Worm (Caenorhabditis elegans) whole organism, young adult: ENCODE data around the gene Y41C4A.7.

Experiments
- B0336.3 ChIP-seq: fragments of 200-800 bp; sonication (Bioruptor generic); IDR thresholded peaks from 2 replicates; pipeline ENCODE4 v1.3.6; 2022; ENCODE audit warnings: missing genetic modification characterization, missing compliant biosample characterization
- C17E4.6 ChIP-seq: fragments of 200-800 bp; sonication (Bioruptor generic); IDR thresholded peaks from 2 replicates; pipeline ENCODE4 v1.3.6; 2022; ENCODE audit warnings: missing genetic modification reagents, missing genetic modification characterization, missing compliant biosample characterization
- D2030.7 ChIP-seq: fragments of 200-800 bp; sonication (Bioruptor generic); IDR thresholded peaks from 2 replicates; pipeline ENCODE4 v1.3.6; 2022; ENCODE audit warnings: missing genetic modification reagents, missing genetic modification characterization, missing compliant biosample characterization
- F22D6.2 ChIP-seq: sonication (generic microtip); optimal IDR thresholded peaks from 2 replicates; lab custom pipeline; 2016; ENCODE audit warnings: mild to moderate bottlenecking, missing genetic modification characterization, missing compliant biosample characterization
- K11D2.4 ChIP-seq: fragments of 200-800 bp; sonication (Bioruptor generic); IDR thresholded peaks from 2 replicates; pipeline ENCODE4 v1.3.6; 2022; ENCODE audit warnings: missing genetic modification reagents, missing genetic modification characterization, missing compliant biosample characterization
- T26A5.8 ChIP-seq: sonication (generic microtip); optimal IDR thresholded peaks from 2 replicates; lab custom pipeline; 2016; ENCODE audit warnings: missing genetic modification characterization, missing compliant biosample characterization
- Y56A3A.18 ChIP-seq: fragments of 200-800 bp; sonication (Bioruptor generic); IDR thresholded peaks from 2 replicates; pipeline ENCODE4 v1.3.6; 2022; ENCODE audit warnings: missing genetic modification reagents, missing genetic modification characterization, missing compliant biosample characterization
- akir-1 ChIP-seq: fragments of 200-800 bp; sonication (Bioruptor generic); optimal IDR thresholded peaks from 2 replicates; lab custom pipeline; 2018; ENCODE audit warnings: mild to moderate bottlenecking, missing genetic modification characterization, moderate library complexity, missing compliant biosample characterization
- athp-1 ChIP-seq: sonication (generic microtip); optimal IDR thresholded peaks from 2 replicates; lab custom pipeline; 2017; ENCODE audit warnings: mild to moderate bottlenecking, missing genetic modification characterization, missing compliant biosample characterization
- attf-5 ChIP-seq: fragments of 200-800 bp; sonication (Bioruptor generic); optimal IDR thresholded peaks from 2 replicates; lab custom pipeline; 2018; ENCODE audit warnings: mild to moderate bottlenecking, missing genetic modification characterization, missing compliant biosample characterization
- attf-6 ChIP-seq: fragments of 200-800 bp; sonication (Bioruptor generic); IDR thresholded peaks from 2 replicates; pipeline ENCODE4 v1.3.6; 2022; ENCODE audit warnings: missing genetic modification reagents, missing genetic modification characterization, missing compliant biosample characterization
- bed-1 ChIP-seq: fragments of 200-800 bp; sonication (Bioruptor generic); IDR thresholded peaks from 2 replicates; pipeline ENCODE4 v1.3.6; 2022; ENCODE audit warnings: missing genetic modification reagents, missing genetic modification characterization, missing compliant biosample characterization
- bed-2 ChIP-seq: fragments of 200-800 bp; sonication (Bioruptor generic); IDR thresholded peaks from 2 replicates; pipeline ENCODE4 v1.3.6; 2022; ENCODE audit warnings: missing genetic modification reagents, missing genetic modification characterization, missing compliant biosample characterization
- cebp-2 ChIP-seq: fragments of 200-800 bp; sonication (Bioruptor generic); IDR thresholded peaks from 2 replicates; pipeline ENCODE4 v1.3.6; 2022; ENCODE audit warnings: missing genetic modification characterization, missing compliant biosample characterization
- ceh-100 ChIP-seq: fragments of 200-800 bp; sonication (Bioruptor generic); IDR thresholded peaks from 2 replicates; pipeline ENCODE4 v1.3.6; 2022; ENCODE audit warnings: missing genetic modification reagents, missing genetic modification characterization, missing compliant biosample characterization
- ceh-27 ChIP-seq: fragments of 200-800 bp; sonication (Bioruptor generic); optimal IDR thresholded peaks from 2 replicates; lab custom pipeline; 2018; ENCODE audit warnings: mild to moderate bottlenecking, missing genetic modification characterization, moderate library complexity, missing compliant biosample characterization
- ceh-58 ChIP-seq: fragments of 200-800 bp; sonication (Bioruptor generic); IDR thresholded peaks from 2 replicates; pipeline ENCODE4 v1.3.6; 2022; ENCODE audit warnings: missing genetic modification characterization, missing compliant biosample characterization
- ceh-79 ChIP-seq: sonication (generic microtip); optimal IDR thresholded peaks from 2 replicates; lab custom pipeline; 2017; ENCODE audit warnings: mild to moderate bottlenecking, missing genetic modification characterization, missing compliant biosample characterization
- chd-7 ChIP-seq: sonication (generic microtip); optimal IDR thresholded peaks from 2 replicates; lab custom pipeline; 2016; ENCODE audit warnings: mild to moderate bottlenecking, missing genetic modification characterization, moderate library complexity, missing compliant biosample characterization
- dpff-1 ChIP-seq: sonication (generic microtip); optimal IDR thresholded peaks from 2 replicates; lab custom pipeline; 2017; ENCODE audit warnings: mild to moderate bottlenecking, missing genetic modification characterization, missing compliant biosample characterization
- efl-1 ChIP-seq: fragments of 150-350 bp; optimal IDR thresholded peaks from 2 replicates; lab custom pipeline; 2014; ENCODE audit warnings: missing biosample characterization, missing genetic modification reagents, missing genetic modification characterization
- egrh-3 ChIP-seq: fragments of 200-800 bp; sonication (Bioruptor generic); IDR thresholded peaks from 2 replicates; pipeline ENCODE4 v1.3.6; 2022; ENCODE audit warnings: missing genetic modification reagents, missing genetic modification characterization, missing compliant biosample characterization
- ets-4 ChIP-seq: fragments of 200-800 bp; sonication (Bioruptor generic); optimal IDR thresholded peaks from 2 replicates; lab custom pipeline; 2018; ENCODE audit warnings: mild to moderate bottlenecking, missing genetic modification characterization, missing compliant biosample characterization
- gei-17 ChIP-seq: fragments of 200-800 bp; sonication (Bioruptor generic); optimal IDR thresholded peaks from 2 replicates; lab custom pipeline; 2018; ENCODE audit warnings: mild to moderate bottlenecking, missing genetic modification characterization, missing compliant biosample characterization
- hlh-12 ChIP-seq: sonication (generic microtip); optimal IDR thresholded peaks from 2 replicates; lab custom pipeline; 2016; ENCODE audit warnings: missing genetic modification characterization, missing compliant biosample characterization
- hlh-26 ChIP-seq: fragments of 200-800 bp; sonication (Bioruptor generic); conservative IDR thresholded peaks from 2 replicates; pipeline ENCODE4 v1.3.6; 2022; ENCODE audit warnings: missing genetic modification reagents, missing genetic modification characterization, missing compliant biosample characterization
- hmg-1.2 ChIP-seq: fragments of 200-800 bp; sonication (Bioruptor generic); IDR thresholded peaks from 2 replicates; pipeline ENCODE4 v1.3.6; 2022; ENCODE audit warnings: missing genetic modification reagents, missing genetic modification characterization, missing compliant biosample characterization
- hsf-1 ChIP-seq: fragments of 200-800 bp; sonication (Bioruptor generic); IDR thresholded peaks from 2 replicates; pipeline ENCODE4 v1.3.6; 2022; ENCODE audit warnings: missing genetic modification reagents, missing genetic modification characterization, missing compliant biosample characterization
- lsy-27 ChIP-seq: sonication (generic microtip); optimal IDR thresholded peaks from 2 replicates; lab custom pipeline; 2017; ENCODE audit warnings: missing genetic modification characterization, mild to moderate bottlenecking, missing compliant biosample characterization, antibody characterized with exemption, missing genotype, borderline replicate concordance; ENCODE audit not compliant: insufficient read depth
- madf-6 ChIP-seq: fragments of 200-800 bp; sonication (Bioruptor generic); IDR thresholded peaks from 2 replicates; pipeline ENCODE4 v1.3.6; 2022; ENCODE audit warnings: missing genetic modification reagents, missing genetic modification characterization, missing compliant biosample characterization
- nfya-2 ChIP-seq: fragments of 200-800 bp; sonication (Bioruptor generic); IDR thresholded peaks from 2 replicates; pipeline ENCODE4 v1.3.6; 2022; ENCODE audit warnings: missing genetic modification reagents, missing genetic modification characterization, missing compliant biosample characterization
- repo-1 ChIP-seq: sonication (generic microtip); optimal IDR thresholded peaks from 2 replicates; lab custom pipeline; 2017; ENCODE audit warnings: mild to moderate bottlenecking, missing genetic modification characterization, missing compliant biosample characterization
- snpc-1.1 ChIP-seq: sonication (generic microtip); optimal IDR thresholded peaks from 2 replicates; lab custom pipeline; 2017; ENCODE audit warnings: missing genetic modification characterization, mild to moderate bottlenecking, missing compliant biosample characterization, antibody characterized with exemption, moderate library complexity, missing genotype, missing genetic modification reagents; ENCODE audit not compliant: insufficient read depth
- snpc-4 ChIP-seq, 5 experiments: fragments of 150-350 bp in 1 of 5; sonication (generic microtip) in 4 of 5; optimal IDR thresholded peaks; 2 replicates each; lab custom pipeline; 2014 to 2018; ENCODE audit warnings: missing genetic modification characterization in 5 of 5, missing biosample characterization in 3 of 5, antibody characterized with exemption in 2 of 5, mild to moderate bottlenecking in 2 of 5, missing compliant biosample characterization in 2 of 5, missing genotype in 2 of 5, moderate library complexity in 2 of 5, missing genetic modification reagents in 1 of 5
- somi-1 ChIP-seq: fragments of 200-800 bp; sonication (Bioruptor generic); optimal IDR thresholded peaks from 2 replicates; lab custom pipeline; 2018; ENCODE audit warnings: mild to moderate bottlenecking, missing genetic modification characterization, missing compliant biosample characterization
- tlf-1 ChIP-seq: fragments of 200-800 bp; sonication (Bioruptor generic); optimal IDR thresholded peaks from 2 replicates; lab custom pipeline; 2018; ENCODE audit warnings: mild to moderate bottlenecking, missing genetic modification characterization, missing compliant biosample characterization
- unc-130 ChIP-seq: sonication (generic microtip); optimal IDR thresholded peaks from 2 replicates; lab custom pipeline; 2016; ENCODE audit warnings: missing genetic modification reagents, missing genetic modification characterization, missing compliant biosample characterization
- xnd-1 ChIP-seq: sonication (generic microtip); optimal IDR thresholded peaks from 2 replicates; lab custom pipeline; 2016; ENCODE audit warnings: missing genotype, missing genetic modification reagents, missing genetic modification characterization, missing compliant biosample characterization
- zfh-2 ChIP-seq: fragments of 200-800 bp; sonication (Bioruptor generic); conservative IDR thresholded peaks from 2 replicates; pipeline ENCODE4 v1.3.6; 2022; ENCODE audit warnings: missing genetic modification reagents, missing genetic modification characterization, missing compliant biosample characterization
- zim-3 ChIP-seq: sonication (generic microtip); optimal IDR thresholded peaks from 2 replicates; lab custom pipeline; 2017; ENCODE audit warnings: mild to moderate bottlenecking, missing genetic modification characterization, moderate library complexity, missing compliant biosample characterization

The Y41C4A.7 gene

ce11 chrIII:11730312-11730711 lies 31.6 kb downstream of the Y41C4A.7 start, which contains the start of gene Y41C4A.18:
Gene Y41C4A.18, plus strand, starts transcription at chrIII:11730612.
- TF ChIP-seq D2030.7 (GFP tag; lab: Robert Waterston, UW) (no peak), tlf-1 (GFP tag; lab: Kevin White, UChicago) (no peak), zim-3 (tag; lab: Kevin White, UChicago) (no peak), gei-17 (no peak), attf-5 (GFP tag; lab: Kevin White, UChicago) (no peak), cebp-2 (GFP tag; lab: Robert Waterston, UW) (no peak), bed-2 (GFP tag; lab: Robert Waterston, UW) (no peak), snpc-1.1 (tag; lab: Kevin White, UChicago) (no peak), ceh-27 (GFP tag; lab: Kevin White, UChicago) (no peak), athp-1 (tag; lab: Kevin White, UChicago) (no peak), somi-1 (GFP tag; lab: Kevin White, UChicago) (no peak), attf-6 (GFP tag; lab: Robert Waterston, UW) (no peak)
- TF ChIP-seq, all 124 proteins: peak for 0

ce11 chrIII:11730850-11731249 lies 32.2 kb downstream of the Y41C4A.7 start:
- no peak for TF ChIP-seq hsf-1
- TF ChIP-seq K11D2.4 (GFP tag; lab: Robert Waterston, UW), result no peak
- peak; percentile 76 for TF ChIP-seq zfh-2 (GFP tag; lab: Robert Waterston, UW)
- no peak for TF ChIP-seq lsy-27 (tag; lab: Kevin White, UChicago)
- TF ChIP-seq ceh-58 (GFP tag; lab: Robert Waterston, UW), result 0 out of 2 replicates have a peak, but pooled peaks have one; percentile 72
- TF ChIP-seq unc-130 (GFP tag; lab: Kevin White, UChicago), result no peak
- TF ChIP-seq B0336.3 (GFP tag; lab: Robert Waterston, UW), result no peak
- TF ChIP-seq efl-1, result no peak
- TF ChIP-seq dpff-1, result no peak
- no peak for TF ChIP-seq akir-1 (GFP tag; lab: Kevin White, UChicago)
- no peak for TF ChIP-seq C17E4.6
- TF ChIP-seq chd-7, result no peak
- TF ChIP-seq somi-1 (GFP tag; lab: Kevin White, UChicago), result no peak
- no peak for TF ChIP-seq snpc-4 (GFP tag; optimal IDR thresholded peaks at IDR 0.05; lab: Kevin White, UChicago)
- TF ChIP-seq snpc-4 (tag; optimal IDR thresholded peaks at IDR 0.05; lab: Kevin White, UChicago), result peak in 1 of 4 experiments; percentile 38
- TF ChIP-seq hlh-12 (tag; lab: Kevin White, UChicago), result no peak
- TF ChIP-seq egrh-3, result peak; percentile 49; the same call in 1 of the 2 replicates
- no peak for TF ChIP-seq xnd-1 (tag; lab: Kevin White, UChicago)
- TF ChIP-seq ets-4, result no peak
- no peak for TF ChIP-seq T26A5.8 (tag; lab: Kevin White, UChicago)

- TF ChIP-seq athp-1 (tag; lab: Kevin White, UChicago) (no peak), F22D6.2 (no peak), bed-1 (GFP tag; lab: Robert Waterston, UW) (no peak), hmg-1.2 (GFP tag; lab: Robert Waterston, UW) (no peak), ceh-100 (GFP tag; lab: Robert Waterston, UW) (no peak), xnd-1 (tag; lab: Kevin White, UChicago) (no peak), ceh-79 (tag; lab: Kevin White, UChicago) (no peak), nfya-2 (no peak), madf-6 (GFP tag; lab: Robert Waterston, UW) (no peak), hlh-26 (no peak), Y56A3A.18 (no peak), repo-1 (tag; lab: Kevin White, UChicago) (no peak)
Measured at ce11 chrIII:11731491-11731890, 32.8 kb downstream of the Y41C4A.7 start.
